Worm (Caenorhabditis elegans): ENCODE data around the gene pqn-70.

The pqn-70 gene

DNA sequence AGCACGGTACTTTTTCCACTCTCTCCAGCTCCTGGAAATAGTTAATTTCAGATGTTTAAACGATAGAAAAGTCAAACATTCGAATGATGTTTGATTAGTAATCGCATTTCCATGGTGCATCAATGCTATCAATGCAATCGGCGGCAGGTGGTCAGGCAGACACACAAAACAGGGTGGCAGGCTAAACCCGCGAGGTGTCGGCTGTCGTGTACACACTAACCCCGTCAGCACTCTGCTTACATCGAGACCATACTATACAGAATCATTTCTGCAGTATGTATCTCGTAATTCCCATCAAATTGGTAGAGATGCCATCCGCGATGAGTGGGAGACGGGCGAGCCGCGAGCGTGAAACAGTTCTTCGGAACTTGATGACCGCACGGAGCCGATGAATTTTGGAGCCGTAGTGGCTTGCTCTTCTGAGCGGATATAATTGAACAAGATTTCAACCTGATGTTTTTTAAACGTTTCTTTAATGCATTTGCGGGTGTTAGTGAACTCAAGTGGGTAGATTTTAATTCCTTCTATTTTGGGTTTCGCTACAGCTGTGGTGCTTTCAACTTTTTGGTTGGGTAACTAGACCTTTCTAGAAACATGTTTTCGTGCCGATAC is 51.7 kb downstream of the pqn-70 start (continued):
- TF ChIP-seq attf-6 (GFP tag; IDR thresholded peaks at IDR 0.05) (peak; percentile 92), lin-40 (tag; optimal IDR thresholded peaks at IDR 0.05) (peak; percentile 8), lir-1 (GFP tag; conservative IDR thresholded peaks at IDR 0.05) (peak; percentile 46; the same call in 1 of the 2 replicates), Y56A3A.18 (GFP tag; IDR thresholded peaks at IDR 0.05) (peak; percentile 89), egl-44 (GFP tag; IDR thresholded peaks at IDR 0.05) (0 out of 2 replicates have a peak, but pooled peaks have one; percentile 49), madf-6 (GFP tag; IDR thresholded peaks at IDR 0.05) (peak; percentile 87), snpc-1.3 (tag; optimal IDR thresholded peaks at IDR 0.05; ENCODE audit: insufficient read depth) (peak; percentile 94), ets-4 (GFP tag; optimal IDR thresholded peaks at IDR 0.05) (peak; percentile 23), D2030.7 (GFP tag; IDR thresholded peaks at IDR 0.05) (peak; percentile 91), ekl-4 (GFP tag; IDR thresholded peaks at IDR 0.05) (peak; percentile 69; the same call in 1 of the 2 replicates), madf-3 (GFP tag; IDR thresholded peaks at IDR 0.05) (0 out of 2 replicates have a peak, but pooled peaks have one; percentile 40), mcd-1 (GFP tag; IDR thresholded peaks at IDR 0.05) (peak; percentile 80), snpc-3.4 (tag; optimal IDR thresholded peaks at IDR 0.05) (peak; percentile 94), ceh-91 (GFP tag; IDR thresholded peaks at IDR 0.05) (peak; percentile 25; the same call in 1 of the 2 replicates), ceh-27 (GFP tag; optimal IDR thresholded peaks at IDR 0.05) (peak; percentile 19), snpc-4 (GFP tag; optimal IDR thresholded peaks at IDR 0.05) (peak; percentile 96), snpc-4 (tag; optimal IDR thresholded peaks at IDR 0.05) (peak; percentile 97 to 99 (median 98)), F33H1.4 (GFP tag; IDR thresholded peaks at IDR 0.05) (peak; percentile 30; the same call in 1 of the 2 replicates), nhr-80 (tag; optimal IDR thresholded peaks at IDR 0.05) (peak; percentile 63), lsy-27 (tag; optimal IDR thresholded peaks at IDR 0.05; ENCODE audit: borderline replicate concordance, insufficient read depth) (peak; percentile 87), F49E8.2 (tag; optimal IDR thresholded peaks at IDR 0.05; ENCODE audit: insufficient read depth) (peak; percentile 89), xnd-1 (tag; optimal IDR thresholded peaks at IDR 0.05) (peak; percentile 10), rec-8 (tag; optimal IDR thresholded peaks at IDR 0.05) (peak in 1 of 2 experiments; percentile 31), egl-18 (GFP tag; IDR thresholded peaks at IDR 0.05) (0 out of 2 replicates have a peak, but pooled peaks have one; percentile 55), him-1 (tag; optimal IDR thresholded peaks at IDR 0.05) (peak; percentile 85), tlf-1 (GFP tag; optimal IDR thresholded peaks at IDR 0.05) (peak; percentile 38), hmg-1.2 (GFP tag; IDR thresholded peaks at IDR 0.05) (peak; percentile 92)
